Worm (Caenorhabditis elegans) whole organism, L4 larva: ENCODE results near the gene cdh-8.

ENCODE experiments used
- Y75B8A.6 ChIP-seq: fragments of 200-800 bp; sonication (Bioruptor generic); IDR thresholded peaks from 2 replicates; pipeline ENCODE4 v1.3.6; 2022; ENCODE audit warnings: missing genetic modification reagents, missing genetic modification characterization, missing compliant biosample characterization
- arid-1 ChIP-seq: fragments of 200-800 bp; sonication (Bioruptor generic); conservative IDR thresholded peaks from 2 replicates; pipeline ENCODE4 v1.3.6; 2022; ENCODE audit warnings: missing genetic modification reagents, missing genetic modification characterization, missing compliant biosample characterization
- dmd-6 ChIP-seq: fragments of 200-800 bp; sonication (Bioruptor generic); IDR thresholded peaks from 2 replicates; pipeline ENCODE4 v1.3.6; 2022; ENCODE audit warnings: missing genetic modification reagents, missing genetic modification characterization, missing compliant biosample characterization
- fos-1 ChIP-seq: fragments of 150-350 bp; optimal IDR thresholded peaks from 2 replicates; lab custom pipeline; 2014; ENCODE audit warnings: missing biosample characterization, missing genetic modification characterization
- nhr-111 ChIP-seq: fragments of 200-800 bp; sonication (Bioruptor generic); optimal IDR thresholded peaks from 2 replicates; lab custom pipeline; 2018; ENCODE audit warnings: mild to moderate bottlenecking, missing genetic modification characterization, missing compliant biosample characterization
- nhr-25 ChIP-seq: sonication (generic microtip); optimal IDR thresholded peaks from 2 replicates; lab custom pipeline; 2017; ENCODE audit warnings: missing genetic modification characterization, mild to moderate bottlenecking, missing compliant biosample characterization, antibody characterized with exemption, moderate library complexity, borderline replicate concordance; ENCODE audit not compliant: insufficient read depth

DNA sequence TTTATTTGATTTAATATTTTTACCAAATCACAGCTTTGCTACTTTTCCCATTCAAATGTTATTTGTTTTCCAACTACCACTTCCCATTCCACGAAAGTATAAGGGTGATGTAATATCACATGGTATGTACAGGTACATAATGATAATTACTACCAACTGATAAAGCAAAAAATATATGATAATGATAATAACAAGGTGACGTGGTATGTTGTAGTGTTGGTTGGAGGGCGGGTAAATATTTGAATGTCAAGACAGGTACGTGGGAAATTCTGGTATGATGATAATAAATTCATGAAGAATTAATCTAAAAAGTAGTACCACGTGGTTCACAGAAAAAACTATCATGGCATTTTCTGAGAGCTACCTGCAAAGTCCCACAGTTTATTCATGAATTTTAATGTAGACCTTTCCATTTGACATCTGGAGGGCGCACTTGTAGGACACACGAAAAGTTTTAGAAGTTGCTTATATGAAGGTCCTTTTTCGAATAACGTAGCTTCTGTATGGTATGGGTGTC lies 47.7 kb upstream of the cdh-8 start:
- TF ChIP-seq fos-1 (tag; lab: Kevin White, UChicago) (peak; percentile 83), dmd-6 (GFP tag; lab: Robert Waterston, UW) (peak; percentile 74), nhr-111 (GFP tag; lab: Kevin White, UChicago) (no peak), Y75B8A.6 (no peak), nhr-25 (no peak), arid-1 (no peak)
